Fruit fly (Drosophila melanogaster): ENCODE results near the gene LManI.

LManI gene

dm6 chr2L:10426534-10427048 lies 30.4 kb downstream of the LManI start, which contains the start of the genes SmB and KdelR (continued):
- TF ChIP-seq Stat92E (GFP tag; optimal IDR thresholded peaks at IDR 0.05): peak in 1 of 3 experiments; percentile 7
- TF ChIP-seq CG16813 (GFP tag; IDR thresholded peaks at IDR 0.05; ENCODE audit: partially characterized antibody): peak; percentile 82
- peak; percentile 61 for TF ChIP-seq CG2712 (tag; optimal IDR thresholded peaks at IDR 0.05)
- no peak for TF ChIP-seq CG8281 (tag; optimal IDR thresholded peaks at IDR 0.05)
- TF ChIP-seq PHDP (tag; optimal IDR thresholded peaks at IDR 0.05): peak; percentile 22
- TF ChIP-seq CG13894 (tag; optimal IDR thresholded peaks at IDR 0.05): no peak
- peak; percentile 97 for TF ChIP-seq Xbp1 (GFP tag; optimal IDR thresholded peaks at IDR 0.05)
- no peak for TF ChIP-seq ham (GFP tag; IDR thresholded peaks at IDR 0.05)
- TF ChIP-seq CG7271 (tag; optimal IDR thresholded peaks at IDR 0.05): peak; percentile 8
- TF ChIP-seq trh (GFP tag; optimal IDR thresholded peaks at IDR 0.05): no peak
- TF ChIP-seq pum (GFP tag; optimal IDR thresholded peaks at IDR 0.05): peak; percentile 10
- peak; percentile 83 for TF ChIP-seq phol (tag; optimal IDR thresholded peaks at IDR 0.05)
- TF ChIP-seq CG13287 (GFP tag; IDR thresholded peaks at IDR 0.05; ENCODE audit: partially characterized antibody): peak; percentile 92
- TF ChIP-seq Nf-YC (tag; optimal IDR thresholded peaks at IDR 0.05): peak; percentile 60
- no peak for TF ChIP-seq CG10543 (GFP tag; optimal IDR thresholded peaks at IDR 0.05)
- no peak for TF ChIP-seq Jarid2 (GFP tag; optimal IDR thresholded peaks at IDR 0.05)
- no peak for TF ChIP-seq tup (GFP tag; optimal IDR thresholded peaks at IDR 0.05)
- peak; percentile 4 for TF ChIP-seq nom (GFP tag; optimal IDR thresholded peaks at IDR 0.05)
- TF ChIP-seq CG30020 (tag; optimal IDR thresholded peaks at IDR 0.05): peak; percentile 91
- peak; percentile 26 for TF ChIP-seq CHES-1-like (GFP tag; optimal IDR thresholded peaks at IDR 0.05)
- no peak for TF ChIP-seq Eip74EF (GFP tag; optimal IDR thresholded peaks at IDR 0.05)
- peak; percentile 51 for TF ChIP-seq pzg (GFP tag; optimal IDR thresholded peaks at IDR 0.05)
- TF ChIP-seq unc-4 (GFP tag; IDR thresholded peaks at IDR 0.05; ENCODE audit: partially characterized antibody): peak; percentile 83
- TF ChIP-seq eyg (GFP tag; optimal IDR thresholded peaks at IDR 0.05): no peak
- TF ChIP-seq CG12155 (GFP tag; optimal IDR thresholded peaks at IDR 0.05): peak; percentile 52
- peak; percentile 81 for TF ChIP-seq sens (GFP tag)
- peak; percentile 57; the same call in 1 of the 3 replicates for TF ChIP-seq Doc3 (GFP tag; IDR thresholded peaks at IDR 0.05; ENCODE audit: partially characterized antibody)
- TF ChIP-seq MESR4 (GFP tag; optimal IDR thresholded peaks at IDR 0.05): peak; percentile 92
- TF ChIP-seq E2f2 (GFP tag; IDR thresholded peaks at IDR 0.05): peak; percentile 68; the same call in 1 of the 2 replicates
- TF ChIP-seq dpn (GFP tag; optimal IDR thresholded peaks at IDR 0.05): peak in 1 of 2 experiments; percentile 13
- peak; percentile 59 for TF ChIP-seq CG12391 (tag; optimal IDR thresholded peaks at IDR 0.05)
- no peak for TF ChIP-seq MTF-1 (GFP tag; optimal IDR thresholded peaks at IDR 0.05; ENCODE audit: borderline replicate concordance)
- TF ChIP-seq CG14710 (tag; optimal IDR thresholded peaks at IDR 0.05): peak; percentile 87
- TF ChIP-seq lola (GFP tag; optimal IDR thresholded peaks at IDR 0.05): peak in 1 of 3 experiments; percentile 19
- peak; percentile 60; the same call in 2 of the 3 replicates for TF ChIP-seq CG17361 (GFP tag; IDR thresholded peaks at IDR 0.05)
- peak; percentile 21 for TF ChIP-seq CG3995 (GFP tag; optimal IDR thresholded peaks at IDR 0.05)
- peak; percentile 66 for TF ChIP-seq zen2 (GFP tag; IDR thresholded peaks at IDR 0.05; ENCODE audit: partially characterized antibody)
- TF ChIP-seq lab (GFP tag; optimal IDR thresholded peaks at IDR 0.05): no peak
- TF ChIP-seq CG12299 (tag; optimal IDR thresholded peaks at IDR 0.05): no peak
- TF ChIP-seq gcm (GFP tag; optimal IDR thresholded peaks at IDR 0.05): peak; percentile 40
- peak; percentile 80 for TF ChIP-seq dm (GFP tag; optimal IDR thresholded peaks at IDR 0.05)
- TF ChIP-seq CG12659 (GFP tag; optimal IDR thresholded peaks at IDR 0.05): peak; percentile 82
- peak; percentile 67; the same call in 1 of the 2 replicates for TF ChIP-seq amos (GFP tag; IDR thresholded peaks at IDR 0.05; ENCODE audit: partially characterized antibody)
- TF ChIP-seq tin (GFP tag; optimal IDR thresholded peaks at IDR 0.05): peak; percentile 22
- peak; percentile 48 for TF ChIP-seq Sox100B (GFP tag; optimal IDR thresholded peaks at IDR 0.05)
- TF ChIP-seq exex (tag; optimal IDR thresholded peaks at IDR 0.05): peak; percentile 19
- TF ChIP-seq Sry-δ (GFP tag; optimal IDR thresholded peaks at IDR 0.05): peak; percentile 89

Measured in whole organism, embryonic.